Worm (Caenorhabditis elegans) whole organism, young adult: ENCODE data around the gene flap-1.
A peak's percentile ranks its signal among the peaks of the same experiment; 100 is the strongest.

Experiments
- B0261.1 ChIP-seq: sonication (generic microtip); optimal IDR thresholded peaks from 2 replicates; lab custom pipeline; 2016; ENCODE audit warnings: mild to moderate bottlenecking, missing genetic modification characterization, moderate library complexity, missing compliant biosample characterization
- B0336.3 ChIP-seq: fragments of 200-800 bp; sonication (Bioruptor generic); IDR thresholded peaks from 2 replicates; pipeline ENCODE4 v1.3.6; 2022; ENCODE audit warnings: missing genetic modification characterization, missing compliant biosample characterization
- C06A6.2 ChIP-seq: fragments of 200-800 bp; sonication (Bioruptor generic); conservative IDR thresholded peaks from 2 replicates; pipeline ENCODE4 v1.3.6; 2022; ENCODE audit warnings: missing genetic modification characterization, missing compliant biosample characterization
- F39B2.1 ChIP-seq: fragments of 200-800 bp; sonication (Bioruptor generic); IDR thresholded peaks from 2 replicates; pipeline ENCODE4 v1.3.6; 2022; ENCODE audit warnings: missing genetic modification reagents, missing genetic modification characterization, missing compliant biosample characterization
- F55B11.4 ChIP-seq: sonication (generic microtip); optimal IDR thresholded peaks from 2 replicates; lab custom pipeline; 2016; ENCODE audit warnings: missing compliant biosample characterization, missing genetic modification characterization, borderline replicate concordance; ENCODE audit not compliant: insufficient read depth
- Y56A3A.18 ChIP-seq: fragments of 200-800 bp; sonication (Bioruptor generic); IDR thresholded peaks from 2 replicates; pipeline ENCODE4 v1.3.6; 2022; ENCODE audit warnings: missing genetic modification reagents, missing genetic modification characterization, missing compliant biosample characterization
- akir-1 ChIP-seq: fragments of 200-800 bp; sonication (Bioruptor generic); optimal IDR thresholded peaks from 2 replicates; lab custom pipeline; 2018; ENCODE audit warnings: mild to moderate bottlenecking, missing genetic modification characterization, moderate library complexity, missing compliant biosample characterization
- aptf-2 ChIP-seq: fragments of 200-800 bp; sonication (Bioruptor generic); conservative IDR thresholded peaks from 2 replicates; pipeline ENCODE4 v1.3.6; 2022; ENCODE audit warnings: missing genetic modification reagents, missing genetic modification characterization, missing compliant biosample characterization
- bed-2 ChIP-seq: fragments of 200-800 bp; sonication (Bioruptor generic); IDR thresholded peaks from 2 replicates; pipeline ENCODE4 v1.3.6; 2022; ENCODE audit warnings: missing genetic modification reagents, missing genetic modification characterization, missing compliant biosample characterization
- cebp-1 ChIP-seq, 2 experiments: fragments of 200-800 bp in 1 of 2; sonication (Bioruptor generic) in 1 of 2; sonication (generic microtip) in 1 of 2; IDR thresholded peaks in 1 of 2; optimal IDR thresholded peaks in 1 of 2; 2 replicates each; pipeline versions ENCODE4 v1.3.6 to Lab custom; 2017 to 2022; ENCODE audit warnings: missing compliant biosample characterization in 2 of 2, missing genetic modification characterization in 2 of 2, mild to moderate bottlenecking in 1 of 2, missing genetic modification reagents in 1 of 2, moderate library complexity in 1 of 2
- ceh-27 ChIP-seq: fragments of 200-800 bp; sonication (Bioruptor generic); optimal IDR thresholded peaks from 2 replicates; lab custom pipeline; 2018; ENCODE audit warnings: mild to moderate bottlenecking, missing genetic modification characterization, moderate library complexity, missing compliant biosample characterization
- egl-18 ChIP-seq: fragments of 200-800 bp; sonication (Bioruptor generic); IDR thresholded peaks from 2 replicates; pipeline ENCODE4 v1.3.6; 2022; ENCODE audit warnings: missing genetic modification reagents, missing genetic modification characterization, missing compliant biosample characterization
- egl-44 ChIP-seq: fragments of 200-800 bp; sonication (Bioruptor generic); IDR thresholded peaks from 2 replicates; pipeline ENCODE4 v1.3.6; 2022; ENCODE audit warnings: missing genetic modification reagents, missing genetic modification characterization, missing compliant biosample characterization
- fkh-3 ChIP-seq: sonication (generic microtip); optimal IDR thresholded peaks from 2 replicates; lab custom pipeline; 2016; ENCODE audit warnings: mild to moderate bottlenecking, missing genetic modification characterization, missing compliant biosample characterization
- gei-17 ChIP-seq: fragments of 200-800 bp; sonication (Bioruptor generic); optimal IDR thresholded peaks from 2 replicates; lab custom pipeline; 2018; ENCODE audit warnings: mild to moderate bottlenecking, missing genetic modification characterization, missing compliant biosample characterization
- hmg-1.2 ChIP-seq: fragments of 200-800 bp; sonication (Bioruptor generic); IDR thresholded peaks from 2 replicates; pipeline ENCODE4 v1.3.6; 2022; ENCODE audit warnings: missing genetic modification reagents, missing genetic modification characterization, missing compliant biosample characterization
- lin-35 ChIP-seq, 3 experiments: fragments of 150-350 bp in 2 of 3; sonication (generic microtip) in 1 of 3; optimal IDR thresholded peaks; 2 replicates each; lab custom pipeline; 2014 to 2018; ENCODE audit warnings: missing biosample characterization in 3 of 3, missing genetic modification characterization in 3 of 3, missing genetic modification reagents in 3 of 3
- lir-1 ChIP-seq: fragments of 200-800 bp; sonication (Bioruptor generic); conservative IDR thresholded peaks from 2 replicates; pipeline ENCODE4 v1.3.6; 2022; ENCODE audit warnings: missing genetic modification reagents, missing genetic modification characterization, missing compliant biosample characterization
- lsy-27 ChIP-seq: sonication (generic microtip); optimal IDR thresholded peaks from 2 replicates; lab custom pipeline; 2017; ENCODE audit warnings: missing genetic modification characterization, mild to moderate bottlenecking, missing compliant biosample characterization, antibody characterized with exemption, missing genotype, borderline replicate concordance; ENCODE audit not compliant: insufficient read depth
- mes-4 ChIP-seq: sonication (generic microtip); optimal IDR thresholded peaks from 2 replicates; lab custom pipeline; 2016; ENCODE audit warnings: missing genotype, missing genetic modification characterization, missing compliant biosample characterization
- nhr-27 ChIP-seq: fragments of 200-800 bp; sonication (Bioruptor generic); optimal IDR thresholded peaks from 2 replicates; lab custom pipeline; 2018; ENCODE audit warnings: mild to moderate bottlenecking, missing genetic modification characterization, moderate library complexity, missing compliant biosample characterization
- nhr-80 ChIP-seq: sonication (generic microtip); optimal IDR thresholded peaks from 2 replicates; lab custom pipeline; 2016; ENCODE audit warnings: missing genetic modification characterization, missing compliant biosample characterization
- nhr-90 ChIP-seq: sonication (generic microtip); optimal IDR thresholded peaks from 2 replicates; lab custom pipeline; 2016; ENCODE audit warnings: missing genotype, mild to moderate bottlenecking, missing genetic modification characterization, missing compliant biosample characterization
- repo-1 ChIP-seq: sonication (generic microtip); optimal IDR thresholded peaks from 2 replicates; lab custom pipeline; 2017; ENCODE audit warnings: mild to moderate bottlenecking, missing genetic modification characterization, missing compliant biosample characterization
- sea-2 ChIP-seq: fragments of 200-800 bp; sonication (Bioruptor generic); IDR thresholded peaks from 2 replicates; pipeline ENCODE4 v1.3.6; 2022; ENCODE audit warnings: missing genetic modification characterization, missing compliant biosample characterization
- snpc-1.1 ChIP-seq: sonication (generic microtip); optimal IDR thresholded peaks from 2 replicates; lab custom pipeline; 2017; ENCODE audit warnings: missing genetic modification characterization, mild to moderate bottlenecking, missing compliant biosample characterization, antibody characterized with exemption, moderate library complexity, missing genotype, missing genetic modification reagents; ENCODE audit not compliant: insufficient read depth
- somi-1 ChIP-seq: fragments of 200-800 bp; sonication (Bioruptor generic); optimal IDR thresholded peaks from 2 replicates; lab custom pipeline; 2018; ENCODE audit warnings: mild to moderate bottlenecking, missing genetic modification characterization, missing compliant biosample characterization
- tlf-1 ChIP-seq: fragments of 200-800 bp; sonication (Bioruptor generic); optimal IDR thresholded peaks from 2 replicates; lab custom pipeline; 2018; ENCODE audit warnings: mild to moderate bottlenecking, missing genetic modification characterization, missing compliant biosample characterization
- ztf-6 ChIP-seq: fragments of 200-800 bp; sonication (Bioruptor generic); IDR thresholded peaks from 2 replicates; pipeline ENCODE4 v1.3.6; 2022; ENCODE audit warnings: missing genetic modification reagents, missing genetic modification characterization, missing compliant biosample characterization

The flap-1 gene

ce11 chrIII:6906409-6906808 is 22.2 kb downstream of the flap-1 start, which contains the start of gene T07E3.2:
Gene T07E3.2, plus strand, starts transcription at chrIII:6906709.
- no peak for TF ChIP-seq nhr-27 (tag; lab: Kevin White, UChicago)
- no peak for TF ChIP-seq mes-4 (tag; lab: Kevin White, UChicago)
- no peak for TF ChIP-seq snpc-1.1 (tag; lab: Kevin White, UChicago)
- no peak for TF ChIP-seq ztf-6 (GFP tag; lab: Robert Waterston, UW)
- no peak for TF ChIP-seq lir-1 (GFP tag; lab: Robert Waterston, UW)
- TF ChIP-seq lin-35 (GFP tag; optimal IDR thresholded peaks at IDR 0.05; lab: Kevin White, UChicago) = no peak
- TF ChIP-seq ceh-27 (GFP tag; lab: Kevin White, UChicago) = no peak
- no peak for TF ChIP-seq tlf-1
- TF ChIP-seq lsy-27 (tag; lab: Kevin White, UChicago) = no peak
- TF ChIP-seq akir-1 (GFP tag; lab: Kevin White, UChicago) = no peak
- no peak for TF ChIP-seq B0336.3 (GFP tag; lab: Robert Waterston, UW)
- no peak for TF ChIP-seq egl-44
- no peak for TF ChIP-seq nhr-90 (tag; lab: Kevin White, UChicago)
- TF ChIP-seq somi-1 (GFP tag; lab: Kevin White, UChicago) = no peak
- no peak for TF ChIP-seq bed-2 (GFP tag; lab: Robert Waterston, UW)

ce11 chrIII:6904468-6904867 is 24.2 kb downstream of the flap-1 start:
- no peak for TF ChIP-seq sea-2
- TF ChIP-seq Y56A3A.18 = no peak
- TF ChIP-seq F55B11.4 (tag; lab: Kevin White, UChicago) = no peak
- no peak for TF ChIP-seq B0261.1 (tag; lab: Kevin White, UChicago)
- no peak for TF ChIP-seq fkh-3 (tag; lab: Kevin White, UChicago)
- no peak for TF ChIP-seq aptf-2 (GFP tag; lab: Robert Waterston, UW)
- no peak for TF ChIP-seq C06A6.2
- no peak for TF ChIP-seq F39B2.1 (GFP tag; lab: Robert Waterston, UW)

ce11 chrIII:6903056-6903977 is 25.3 kb downstream of the flap-1 start, which contains the start of the genes brc-2 and T07E3.3:
Gene brc-2, minus strand, starts transcription at chrIII:6903106.
Gene T07E3.3, plus strand, starts transcription at chrIII:6903877.
- no peak for TF ChIP-seq ztf-6 (GFP tag; lab: Robert Waterston, UW)
- TF ChIP-seq nhr-80 (tag; lab: Kevin White, UChicago) = peak; percentile 51
- no peak for TF ChIP-seq cebp-1 (GFP tag; IDR thresholded peaks at IDR 0.05; lab: Robert Waterston, UW)
- TF ChIP-seq cebp-1 (tag; optimal IDR thresholded peaks at IDR 0.05; lab: Kevin White, UChicago) = peak; percentile 40

- no peak for TF ChIP-seq ceh-27 (GFP tag; lab: Kevin White, UChicago)
- peak; percentile 36 for TF ChIP-seq repo-1 (tag; lab: Kevin White, UChicago)
- TF ChIP-seq hmg-1.2 (GFP tag; lab: Robert Waterston, UW) = no peak
- TF ChIP-seq egl-18 (GFP tag; lab: Robert Waterston, UW) = no peak
- TF ChIP-seq gei-17 (GFP tag; lab: Kevin White, UChicago) = no peak
Observed at ce11 chrIII:6900609-6901008, 28.0 kb downstream of the flap-1 start.
